Fruit fly (Drosophila melanogaster) whole organism, larva: Measurements from ENCODE around the gene CG17786.

ENCODE experiments used
- noc ChIP-seq: fragments of 200-800 bp; sonication (Bioruptor generic); optimal IDR thresholded peaks from 3 replicates; lab custom pipeline; 2019; ENCODE audit warnings: missing biosample characterization, mild to moderate bottlenecking, missing genetic modification characterization, moderate library complexity

The CG17786 gene

DNA sequence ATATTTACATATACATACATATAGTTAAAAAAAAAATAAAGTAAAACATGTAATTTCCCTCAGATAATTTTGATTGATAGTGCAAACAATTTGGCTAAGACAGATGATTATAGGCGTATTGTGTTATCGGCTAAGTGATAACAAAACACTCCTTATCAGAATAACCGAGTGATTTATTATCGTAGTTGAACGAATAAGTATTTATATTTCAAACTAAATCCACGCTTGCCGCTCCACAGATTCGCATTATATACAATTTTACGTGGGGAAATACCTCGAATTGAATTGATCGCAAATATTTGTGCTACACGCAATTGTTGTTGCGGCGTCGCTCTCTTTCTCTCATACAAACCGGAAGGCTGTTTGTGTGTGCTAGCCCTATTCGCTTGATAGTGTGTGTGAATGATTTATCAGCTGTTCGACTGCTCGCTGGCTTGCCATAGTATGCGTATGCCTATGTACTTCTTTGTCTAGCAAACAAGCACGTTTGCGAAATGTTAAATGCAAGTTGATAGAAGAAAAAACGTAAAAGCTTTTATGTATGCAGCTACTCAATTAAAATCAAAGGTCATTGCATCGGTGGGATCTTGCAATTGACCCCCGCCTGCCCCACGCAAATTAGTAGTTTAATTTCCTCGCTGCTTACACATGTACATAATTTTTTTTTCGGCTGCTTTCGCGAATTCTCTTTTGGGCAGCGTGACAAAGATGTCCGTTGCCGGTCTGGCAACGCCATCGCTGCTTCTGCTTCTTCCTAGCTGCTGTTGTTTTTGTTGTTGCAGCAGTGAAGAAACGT lies 15.0 kb upstream of the CG17786 start:
- peak; percentile 52 for TF ChIP-seq noc (tag; lab: Kevin White, UChicago)

DNA sequence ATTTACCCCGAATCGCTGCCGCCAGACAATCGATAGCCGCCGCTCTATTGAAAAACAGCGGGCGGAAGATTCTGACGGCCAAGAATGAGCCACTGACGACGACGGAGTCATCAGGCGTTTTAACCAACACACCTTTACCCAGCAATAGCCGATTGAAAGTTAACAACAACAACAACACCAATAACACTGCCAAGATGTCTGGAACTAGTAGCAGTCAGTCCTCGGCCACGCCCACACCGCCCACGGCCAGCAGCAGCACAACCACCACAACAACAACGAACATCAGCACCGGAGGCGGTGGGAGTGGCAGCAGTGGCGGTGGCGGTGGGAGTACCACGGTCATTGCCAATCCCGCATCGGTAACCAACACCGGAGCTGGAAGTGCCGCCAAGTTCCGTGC lies 13.4 kb upstream of the CG17786 start:
- TF ChIP-seq noc (tag; lab: Kevin White, UChicago): no peak

DNA sequence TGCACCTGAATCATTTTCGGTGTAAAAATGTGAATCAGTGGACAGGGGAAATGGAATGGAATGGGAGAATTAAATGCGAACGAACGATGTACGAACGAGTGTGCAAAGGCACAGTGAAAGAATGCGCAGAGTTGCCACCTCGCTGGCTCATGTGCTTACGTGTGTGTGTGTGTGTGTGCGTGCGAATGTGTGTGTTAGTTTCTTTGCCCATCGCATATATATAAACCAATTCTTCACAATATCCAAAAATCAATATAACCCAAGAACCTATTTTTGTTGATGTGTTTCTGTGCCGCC lies 12.6 kb upstream of the CG17786 start:
- no peak for TF ChIP-seq noc (tag; lab: Kevin White, UChicago)

DNA sequence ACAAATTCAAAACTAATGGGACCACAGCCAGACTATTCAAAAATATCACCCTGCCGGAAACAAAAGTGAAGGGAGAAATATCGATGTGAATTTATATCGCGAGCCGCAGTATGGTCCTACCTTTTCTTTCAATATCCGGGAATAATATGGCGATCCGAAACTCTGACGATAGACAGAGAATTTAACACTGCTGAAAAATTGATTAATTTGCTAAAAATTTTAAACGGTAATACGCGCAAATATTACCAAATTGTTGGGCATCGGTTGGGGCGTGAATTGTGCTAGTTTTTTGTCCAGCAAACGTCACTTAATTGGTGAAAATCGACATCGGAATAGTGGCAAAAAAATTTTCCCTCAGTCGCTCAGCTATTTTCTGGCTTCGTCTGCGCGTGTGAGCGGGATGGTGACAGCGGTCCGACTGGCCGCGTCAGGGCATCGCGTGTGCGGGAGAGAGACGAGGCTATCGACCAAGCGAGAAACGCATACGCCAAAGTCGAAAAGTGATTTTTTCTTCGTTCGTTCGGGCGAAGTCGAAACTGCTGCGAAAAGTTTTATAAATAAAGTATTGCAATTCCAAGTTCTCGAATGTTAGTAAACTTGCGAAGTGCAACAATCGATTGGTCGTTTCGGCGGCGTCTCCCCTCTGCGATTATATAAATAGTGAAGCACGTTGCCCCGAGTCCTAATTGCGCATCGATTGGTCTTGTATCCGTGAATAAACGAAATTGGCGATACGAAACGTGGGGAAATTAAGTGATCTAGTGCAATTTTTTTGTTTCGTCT lies 12.1 kb upstream of the CG17786 start, which contains the start of gene mask:
TSS of gene mask (plus strand) at position 140 of the 783 bp plus-strand sequence.
- TF ChIP-seq noc (tag; lab: Kevin White, UChicago): peak; percentile 35

DNA sequence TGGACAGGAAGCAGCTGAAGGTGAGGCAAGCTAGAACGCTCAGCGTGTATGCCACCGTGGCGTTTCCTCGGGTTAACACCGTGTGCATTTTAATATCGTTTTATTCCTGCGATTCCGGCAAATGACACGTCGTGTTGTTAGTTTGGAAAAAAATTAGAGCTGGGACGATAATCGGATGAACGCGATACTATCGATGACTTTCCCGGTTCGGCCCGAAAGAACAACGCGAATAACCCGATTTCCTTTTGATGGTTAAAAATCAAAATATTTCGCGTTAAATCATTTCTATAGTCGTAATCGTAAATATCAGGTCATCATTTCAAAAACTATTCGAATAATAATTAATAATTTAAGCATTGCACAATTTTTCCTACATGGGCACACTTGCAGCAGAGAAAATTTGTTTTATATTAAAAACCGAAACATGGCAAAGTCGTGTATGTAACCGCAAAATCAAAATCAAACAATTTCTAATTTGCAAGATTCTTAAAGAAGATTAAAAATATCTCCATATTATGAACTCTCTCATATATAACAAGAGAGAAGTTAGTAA lies 11.4 kb upstream of the CG17786 start, which contains the start of gene Spase22-23:
TSS of gene Spase22-23 (minus strand) at position 166 of the 553 bp plus-strand sequence.
- no peak for TF ChIP-seq noc (tag; lab: Kevin White, UChicago)

DNA sequence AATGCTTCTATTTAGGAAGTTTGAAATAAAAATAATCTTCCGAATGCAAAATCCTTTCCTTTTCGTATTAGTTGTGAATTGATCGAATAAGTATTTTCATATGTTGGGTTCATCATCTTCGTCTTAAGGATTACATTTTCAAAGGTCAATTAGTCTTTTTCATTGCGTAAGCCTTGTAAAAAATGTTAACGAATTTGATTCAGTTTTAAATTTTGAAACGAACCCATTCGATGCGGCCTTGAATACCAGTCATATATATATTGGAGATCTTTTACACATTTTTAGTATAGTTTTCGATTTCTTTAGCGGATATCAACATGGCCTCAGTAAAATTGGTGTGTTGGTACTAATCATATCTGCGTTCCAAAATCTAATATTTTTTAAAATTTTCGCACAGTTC lies 10.2 kb upstream of the CG17786 start, which contains the start of gene Acp95EF:
TSS of gene Acp95EF (plus strand) at position 301 of the 400 bp plus-strand sequence.
- TF ChIP-seq noc (tag; lab: Kevin White, UChicago): no peak

DNA sequence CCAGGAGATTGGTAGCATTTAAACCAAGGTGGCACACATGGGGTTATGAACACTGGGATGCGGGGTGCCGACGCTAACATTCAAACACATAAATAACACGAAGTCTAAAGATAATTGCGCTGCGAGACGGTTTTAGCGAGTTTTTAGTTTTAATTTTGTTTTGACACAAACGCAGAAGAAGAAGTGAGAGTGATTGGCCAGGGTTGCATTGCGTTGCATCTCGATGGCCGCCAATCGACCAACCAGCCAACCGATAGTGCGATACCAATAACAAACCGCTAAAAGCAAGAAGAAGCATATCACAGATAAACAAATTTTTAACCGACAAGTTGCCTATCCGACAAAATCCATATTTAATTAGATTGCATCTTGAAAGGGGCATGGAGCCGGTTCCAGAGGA lies 8.2 kb upstream of the CG17786 start, which contains the start of the genes Spps and CG13609:
TSS of gene Spps (minus strand) at position 191 of the 400 bp plus-strand sequence.
TSS of gene CG13609 (plus strand) at position 280 of the 400 bp plus-strand sequence.
- TF ChIP-seq noc (tag; lab: Kevin White, UChicago): no peak

DNA sequence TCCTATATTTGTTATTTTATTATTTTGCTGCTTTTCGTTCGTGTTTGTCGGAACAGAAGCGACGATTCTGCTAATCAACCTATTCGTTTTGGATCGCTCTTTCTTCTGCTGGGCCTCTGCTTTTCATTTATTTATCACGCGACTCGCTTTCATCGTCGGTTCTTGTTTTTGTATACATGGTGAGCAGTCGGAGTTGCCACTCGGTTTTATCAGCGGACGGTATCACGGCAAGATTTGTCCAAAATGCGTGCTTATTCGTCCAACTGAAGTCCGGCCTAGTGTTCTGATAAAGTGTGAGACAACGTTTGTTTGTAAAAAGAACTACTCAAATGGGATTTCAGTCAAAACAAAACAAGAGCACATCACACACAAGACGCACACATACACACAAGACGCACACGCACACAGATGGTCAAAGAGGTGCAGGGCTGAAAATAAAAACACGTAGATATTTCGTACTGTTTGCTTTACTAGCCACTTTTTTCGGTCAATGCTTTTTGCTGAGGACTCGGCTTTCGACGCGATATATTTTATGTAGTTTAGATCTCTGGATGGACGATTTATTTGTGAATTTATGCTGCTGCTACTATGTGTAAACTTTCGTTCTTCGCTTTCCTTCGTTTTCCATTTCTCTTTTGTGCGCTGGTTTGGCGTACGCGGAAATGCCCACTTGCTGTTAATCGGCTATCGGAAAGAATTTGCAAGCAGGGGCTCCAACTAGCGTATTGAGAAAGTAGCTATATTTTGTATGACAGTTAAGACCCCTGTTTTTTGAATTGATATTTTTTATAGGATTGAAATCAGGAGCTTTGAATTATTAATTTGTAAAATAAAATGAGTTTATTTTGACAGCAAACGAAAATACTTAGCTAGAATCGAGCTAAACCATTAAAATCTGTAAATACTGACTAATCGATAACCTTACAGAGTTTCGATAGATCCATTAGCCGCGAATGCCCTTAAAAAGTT lies 3.1 kb upstream of the CG17786 start, which contains the start of gene twin:
TSS of gene twin (minus strand) at position 632 of the 969 bp plus-strand sequence.
- TF ChIP-seq noc (tag; lab: Kevin White, UChicago): peak; percentile 14

DNA sequence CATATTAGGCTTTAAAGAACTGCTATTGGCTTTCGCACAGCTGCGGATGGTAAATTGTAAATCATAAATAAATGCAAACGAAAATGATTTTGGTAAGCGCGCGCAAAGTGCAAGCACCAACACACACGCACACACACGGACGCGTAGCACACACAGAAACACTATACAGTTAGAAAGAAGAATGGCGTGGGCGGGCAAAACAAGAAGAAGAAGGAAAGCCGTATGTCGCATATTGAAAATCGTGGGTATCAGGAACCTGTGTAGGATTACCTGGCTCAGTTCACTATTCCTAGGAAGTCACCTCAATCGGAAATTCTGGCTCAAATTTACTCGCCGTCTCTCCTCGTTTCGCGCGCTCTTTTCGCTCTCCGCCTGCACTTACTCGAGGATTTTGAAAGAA lies 2.3 kb upstream of the CG17786 start, which contains the start of gene cav:
TSS of gene cav (plus strand) at position 259 of the 400 bp plus-strand sequence.
- no peak for TF ChIP-seq noc (tag; lab: Kevin White, UChicago)

DNA sequence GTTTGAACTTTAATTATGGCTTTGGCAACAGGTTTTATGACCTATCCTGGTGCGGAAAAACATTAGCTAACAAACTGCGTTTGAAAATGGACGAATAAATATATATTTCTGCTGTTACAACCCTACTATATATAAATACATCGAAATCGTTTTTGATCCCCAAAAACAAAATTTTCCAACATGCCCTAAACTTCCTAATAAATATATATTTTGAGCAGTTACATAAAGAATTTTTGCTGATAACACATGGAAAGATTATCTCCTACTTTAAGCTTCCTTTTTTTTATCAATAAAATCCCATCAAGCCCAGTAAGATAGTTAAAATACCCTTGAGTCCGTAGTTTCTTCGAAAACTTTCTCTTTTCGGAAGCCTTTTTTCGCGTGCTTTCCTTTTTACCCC lies 575 bp upstream of the CG17786 start:
- TF ChIP-seq noc (tag; lab: Kevin White, UChicago): no peak

DNA sequence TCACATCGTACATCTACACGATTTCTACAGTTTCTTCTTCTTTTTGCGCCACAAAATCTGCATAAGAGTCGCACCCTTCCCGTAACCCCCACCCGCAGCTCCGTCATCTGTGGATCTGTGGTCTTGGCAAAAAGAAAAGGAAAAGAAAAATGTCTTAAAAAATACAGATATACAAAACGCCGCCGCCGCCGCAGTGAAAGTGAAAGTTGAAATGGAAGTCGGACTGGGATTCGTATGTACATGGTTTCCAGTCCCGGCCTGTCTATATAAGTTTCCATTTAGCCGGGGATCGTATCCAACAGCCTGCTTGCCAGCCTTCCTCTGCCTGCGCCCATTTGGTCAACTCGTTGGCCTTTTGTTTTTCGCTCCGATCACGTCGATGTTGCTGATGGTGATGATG lies 2.5 kb downstream of the CG17786 start:
- no peak for TF ChIP-seq noc (tag; lab: Kevin White, UChicago)

DNA sequence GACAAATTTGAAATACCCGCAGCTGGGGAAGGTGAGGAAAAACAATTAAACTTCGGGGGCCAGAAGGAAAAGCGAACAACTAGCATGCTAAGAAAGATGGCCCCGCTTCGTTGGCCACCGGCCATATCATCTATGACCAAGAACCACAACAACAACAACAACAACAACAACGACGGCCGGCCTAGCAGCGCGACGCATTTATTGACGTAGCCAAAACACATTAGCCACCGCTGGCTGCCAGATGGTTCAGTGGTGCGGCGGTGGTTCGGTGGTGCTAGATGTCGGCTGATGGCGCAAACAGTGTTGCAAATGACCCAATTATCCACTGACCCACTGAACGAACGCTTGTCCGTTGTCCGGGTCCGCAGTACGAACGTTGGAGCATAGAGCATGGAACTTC lies 4.9 kb downstream of the CG17786 start:
- no peak for TF ChIP-seq noc (tag; lab: Kevin White, UChicago)

DNA sequence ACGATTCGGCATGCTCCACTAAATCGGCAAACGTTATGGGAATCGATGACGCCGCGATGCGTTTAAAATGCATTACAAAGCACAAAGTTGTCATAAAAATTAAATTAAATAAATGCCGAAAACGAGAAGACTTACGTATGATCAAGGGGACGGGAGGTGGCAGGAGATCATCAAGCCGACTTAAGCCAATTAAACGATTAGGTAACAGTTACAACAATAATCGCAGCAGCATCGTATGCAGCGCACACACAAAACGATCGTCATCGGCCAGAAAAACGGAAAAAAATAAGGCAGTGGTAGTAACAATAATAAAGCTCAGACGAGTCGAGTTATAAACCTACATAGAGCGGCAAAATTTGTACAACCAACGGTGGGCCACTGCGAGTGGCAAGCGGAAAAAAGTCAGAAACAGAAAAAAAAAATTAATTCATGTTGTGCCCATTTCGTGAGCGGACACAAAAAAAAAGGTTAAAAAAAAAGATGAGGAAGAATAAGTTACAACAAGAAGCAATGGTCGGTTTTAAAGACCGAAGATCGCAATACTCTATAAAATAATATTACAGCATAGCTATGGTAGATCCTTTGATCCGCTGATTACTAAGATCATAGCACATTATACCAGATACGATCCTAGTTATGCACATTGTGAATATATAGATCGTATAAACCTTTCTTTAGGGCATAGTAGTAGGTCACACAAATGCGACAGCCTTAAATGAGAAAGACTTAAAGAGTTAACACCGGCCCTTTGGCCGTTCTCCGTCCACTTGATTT lies 12.0 kb downstream of the CG17786 start:
- TF ChIP-seq noc (tag; lab: Kevin White, UChicago): no peak

DNA sequence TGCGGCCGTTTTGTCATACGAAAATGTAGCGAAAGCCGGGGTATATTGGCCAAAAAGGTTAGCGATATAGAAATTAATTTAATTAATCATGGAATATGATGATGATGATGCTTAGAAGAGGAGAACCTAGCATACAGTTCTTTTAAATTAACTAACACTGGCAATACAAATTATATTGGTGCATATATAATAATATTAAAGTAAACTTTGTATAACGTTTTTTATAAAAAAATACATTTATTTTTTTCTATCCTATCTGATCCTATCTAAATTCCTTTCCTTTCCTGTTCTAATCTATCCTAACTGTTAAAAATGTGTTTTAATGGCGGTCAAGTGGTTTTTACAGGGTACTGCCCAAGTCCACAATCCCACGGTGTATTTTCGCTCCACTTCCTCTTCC lies 12.6 kb downstream of the CG17786 start:
- no peak for TF ChIP-seq noc (tag; lab: Kevin White, UChicago)
